Worm (Caenorhabditis elegans) whole organism, L4 larva: ENCODE results near the gene idpp-5.

Experiments
- D1046.2 ChIP-seq: fragments of 200-800 bp; sonication (Bioruptor generic); IDR thresholded peaks from 2 replicates; pipeline ENCODE4 v1.3.6; 2022; ENCODE audit warnings: missing genetic modification characterization, missing compliant biosample characterization
- F10B5.3 ChIP-seq: sonication (generic microtip); optimal IDR thresholded peaks from 2 replicates; lab custom pipeline; 2016; ENCODE audit warnings: mild to moderate bottlenecking, missing genetic modification characterization, missing compliant biosample characterization
- F26F4.8 ChIP-seq: fragments of 200-800 bp; sonication (Bioruptor generic); conservative IDR thresholded peaks from 2 replicates; pipeline ENCODE4 v1.3.6; 2022; ENCODE audit warnings: missing genetic modification characterization, missing compliant biosample characterization
- F49E8.2 ChIP-seq: sonication (generic microtip); optimal IDR thresholded peaks from 2 replicates; lab custom pipeline; 2016; ENCODE audit warnings: missing compliant biosample characterization, mild to moderate bottlenecking, missing genetic modification characterization, borderline replicate concordance
- Y48G9A.11 ChIP-seq: fragments of 200-800 bp; sonication (Bioruptor generic); IDR thresholded peaks from 2 replicates; pipeline ENCODE4 v1.3.6; 2022; ENCODE audit warnings: missing genetic modification reagents, missing genetic modification characterization, missing compliant biosample characterization
- Y5F2A.4 ChIP-seq: fragments of 200-800 bp; sonication (Bioruptor generic); optimal IDR thresholded peaks from 2 replicates; lab custom pipeline; 2018; ENCODE audit warnings: mild to moderate bottlenecking, missing genetic modification characterization, missing compliant biosample characterization
- ZK337.2 ChIP-seq: fragments of 200-800 bp; sonication (Bioruptor generic); IDR thresholded peaks from 2 replicates; pipeline ENCODE4 v1.3.6; 2022; ENCODE audit warnings: missing genetic modification reagents, missing genetic modification characterization, missing compliant biosample characterization
- aha-1 ChIP-seq: fragments of 150-350 bp; peaks from one replicate; lab custom pipeline; 2014; ENCODE audit warnings: missing biosample characterization, missing genetic modification characterization
- arid-1 ChIP-seq: fragments of 200-800 bp; sonication (Bioruptor generic); conservative IDR thresholded peaks from 2 replicates; pipeline ENCODE4 v1.3.6; 2022; ENCODE audit warnings: missing genetic modification reagents, missing genetic modification characterization, missing compliant biosample characterization
- ceh-20 ChIP-seq: fragments of 200-800 bp; sonication (Bioruptor generic); IDR thresholded peaks from 2 replicates; pipeline ENCODE4 v1.3.6; 2022; ENCODE audit warnings: missing genetic modification reagents, missing genetic modification characterization, missing compliant biosample characterization
- ceh-32 ChIP-seq: sonication (generic microtip); optimal IDR thresholded peaks from 2 replicates; lab custom pipeline; 2016; ENCODE audit warnings: mild to moderate bottlenecking, missing genetic modification characterization, missing compliant biosample characterization; ENCODE audit not compliant: poor library complexity
- ceh-62 ChIP-seq: sonication (generic microtip); optimal IDR thresholded peaks from 2 replicates; lab custom pipeline; 2017; ENCODE audit warnings: missing biosample characterization, missing genetic modification characterization
- daf-8 ChIP-seq: fragments of 200-800 bp; sonication (Bioruptor generic); IDR thresholded peaks from 2 replicates; pipeline ENCODE4 v1.3.6; 2022; ENCODE audit warnings: missing genetic modification characterization, missing compliant biosample characterization
- dmd-8 ChIP-seq: fragments of 200-800 bp; sonication (Bioruptor generic); IDR thresholded peaks from 2 replicates; pipeline ENCODE4 v1.3.6; 2022; ENCODE audit warnings: missing genetic modification characterization, missing compliant biosample characterization
- duxl-1 ChIP-seq: sonication (generic microtip); optimal IDR thresholded peaks from 2 replicates; lab custom pipeline; 2016; ENCODE audit warnings: mild to moderate bottlenecking, missing genetic modification characterization, moderate library complexity, missing compliant biosample characterization; ENCODE audit not compliant: poor library complexity
- dve-1 ChIP-seq: sonication (generic microtip); optimal IDR thresholded peaks from 2 replicates; lab custom pipeline; 2017; ENCODE audit warnings: antibody characterized with exemption, mild to moderate bottlenecking, missing genetic modification characterization, missing compliant biosample characterization; ENCODE audit not compliant: insufficient read depth
- egl-27 ChIP-seq: sonication (generic microtip); optimal IDR thresholded peaks from 3 replicates; lab custom pipeline; 2017; ENCODE audit warnings: missing biosample characterization, missing genetic modification reagents, missing genetic modification characterization
- fkh-10 ChIP-seq: fragments of 150-350 bp; optimal IDR thresholded peaks from 2 replicates; lab custom pipeline; 2014; ENCODE audit warnings: missing biosample characterization, missing genetic modification reagents, missing genetic modification characterization
- hlh-11 ChIP-seq: fragments of 200-800 bp; sonication (Bioruptor generic); optimal IDR thresholded peaks from 2 replicates; lab custom pipeline; 2018; ENCODE audit warnings: mild to moderate bottlenecking, missing genetic modification characterization, missing compliant biosample characterization
- hlh-30 ChIP-seq: sonication (generic microtip); optimal IDR thresholded peaks from 2 replicates; lab custom pipeline; 2017; ENCODE audit warnings: antibody characterized with exemption, mild to moderate bottlenecking, missing genetic modification characterization, missing compliant biosample characterization; ENCODE audit not compliant: insufficient read depth
- lin-29 ChIP-seq: fragments of 200-800 bp; sonication (Bioruptor generic); IDR thresholded peaks from 2 replicates; pipeline ENCODE4 v1.3.6; 2022; ENCODE audit warnings: missing genetic modification reagents, missing genetic modification characterization, missing compliant biosample characterization
- madf-5 ChIP-seq, 2 experiments: fragments of 200-800 bp; sonication (Bioruptor generic); IDR thresholded peaks; 2 replicates each; pipeline ENCODE4 v1.3.6; 2022; ENCODE audit warnings: missing compliant biosample characterization in 2 of 2, missing genetic modification characterization in 2 of 2
- madf-9 ChIP-seq: fragments of 200-800 bp; sonication (Bioruptor generic); conservative IDR thresholded peaks from 2 replicates; pipeline ENCODE4 v1.3.6; 2022; ENCODE audit warnings: missing genetic modification reagents, missing genetic modification characterization, missing compliant biosample characterization
- mdt-29 ChIP-seq: fragments of 200-800 bp; sonication (Bioruptor generic); IDR thresholded peaks from 2 replicates; pipeline ENCODE4 v1.3.6; 2022; ENCODE audit warnings: missing genetic modification reagents, missing genetic modification characterization, missing compliant biosample characterization
- mep-1 ChIP-seq: fragments of 150-350 bp; sonication (generic microtip); optimal IDR thresholded peaks from 3 replicates; lab custom pipeline; 2014; ENCODE audit warnings: missing biosample characterization, missing genetic modification characterization
- mxl-2 ChIP-seq: fragments of 200-800 bp; sonication (Bioruptor generic); conservative IDR thresholded peaks from 2 replicates; pipeline ENCODE4 v1.3.6; 2022; ENCODE audit warnings: missing genetic modification reagents, missing genetic modification characterization, missing compliant biosample characterization
- nhr-10 ChIP-seq: fragments of 150-350 bp; optimal IDR thresholded peaks from 2 replicates; lab custom pipeline; 2014; ENCODE audit warnings: missing biosample characterization, missing genetic modification characterization
- nhr-11 ChIP-seq: fragments of 150-350 bp; optimal IDR thresholded peaks from 2 replicates; lab custom pipeline; 2014; ENCODE audit warnings: missing biosample characterization, missing genetic modification characterization
- nhr-237 ChIP-seq: sonication (generic microtip); optimal IDR thresholded peaks from 2 replicates; lab custom pipeline; 2017; ENCODE audit warnings: missing biosample characterization, missing genetic modification characterization
- nhr-48 ChIP-seq: sonication (generic microtip); optimal IDR thresholded peaks from 2 replicates; lab custom pipeline; 2016; ENCODE audit warnings: mild to moderate bottlenecking, missing genetic modification characterization, missing compliant biosample characterization
- php-3 ChIP-seq: fragments of 200-800 bp; sonication (Bioruptor generic); IDR thresholded peaks from 2 replicates; pipeline ENCODE4 v1.3.6; 2022; ENCODE audit warnings: missing genetic modification reagents, missing genetic modification characterization, missing compliant biosample characterization
- set-16 ChIP-seq: fragments of 200-800 bp; sonication (Bioruptor generic); IDR thresholded peaks from 2 replicates; pipeline ENCODE4 v1.3.6; 2022; ENCODE audit warnings: missing genetic modification reagents, missing genetic modification characterization, missing compliant biosample characterization
- snpc-1.2 ChIP-seq: fragments of 200-800 bp; sonication (Bioruptor generic); IDR thresholded peaks from 2 replicates; pipeline ENCODE4 v1.3.6; 2022; ENCODE audit warnings: missing genetic modification reagents, missing genetic modification characterization, missing compliant biosample characterization
- snpc-4 ChIP-seq: fragments of 150-350 bp; optimal IDR thresholded peaks from 2 replicates; lab custom pipeline; 2014; ENCODE audit warnings: missing biosample characterization, missing genetic modification characterization
- tag-97 ChIP-seq: fragments of 200-800 bp; sonication (Bioruptor generic); IDR thresholded peaks from 2 replicates; pipeline ENCODE4 v1.3.6; 2022; ENCODE audit warnings: missing genetic modification characterization, missing compliant biosample characterization
- tra-1 ChIP-seq: fragments of 200-800 bp; sonication (Bioruptor generic); IDR thresholded peaks from 2 replicates; pipeline ENCODE4 v1.3.6; 2022; ENCODE audit warnings: missing genetic modification reagents, missing genetic modification characterization, missing compliant biosample characterization
- unc-130 ChIP-seq: sonication (generic microtip); optimal IDR thresholded peaks from 2 replicates; lab custom pipeline; 2016; ENCODE audit warnings: missing genetic modification reagents, missing genetic modification characterization, missing compliant biosample characterization
- unc-39 ChIP-seq: sonication (generic microtip); optimal IDR thresholded peaks from 2 replicates; lab custom pipeline; 2017; ENCODE audit warnings: missing biosample characterization, missing genetic modification characterization
- unc-62 ChIP-seq, 3 experiments: fragments of 150-350 bp in 1 of 3; sonication (generic microtip); optimal IDR thresholded peaks in 2 of 3; peaks in 1 of 3; 1 replicate in 1 of 3; 2 replicates in 2 of 3; lab custom pipeline; 2014 to 2017; ENCODE audit warnings: missing biosample characterization in 3 of 3, missing genetic modification characterization in 3 of 3, missing genetic modification reagents in 3 of 3, missing genotype in 1 of 3
- zag-1 ChIP-seq: fragments of 150-350 bp; optimal IDR thresholded peaks from 2 replicates; lab custom pipeline; 2014; ENCODE audit warnings: missing biosample characterization, missing genetic modification characterization
- zfp-2 ChIP-seq: sonication (generic microtip); optimal IDR thresholded peaks from 2 replicates; lab custom pipeline; 2016; ENCODE audit warnings: mild to moderate bottlenecking, missing genetic modification characterization, missing compliant biosample characterization
- ztf-11 ChIP-seq: fragments of 150-350 bp; optimal IDR thresholded peaks from 2 replicates; lab custom pipeline; 2014; ENCODE audit warnings: missing biosample characterization, missing genetic modification characterization
- ztf-7 ChIP-seq: fragments of 150-350 bp; optimal IDR thresholded peaks from 2 replicates; lab custom pipeline; 2014; ENCODE audit warnings: missing biosample characterization, missing genetic modification characterization

Gene idpp-5

ce11 chrX:3793389-3793788 is 774 bp upstream of the idpp-5 start (continued):
- TF ChIP-seq Y48G9A.11 (GFP tag; lab: Robert Waterston, UW) (0 out of 2 replicates have a peak, but pooled peaks have one; percentile 27), dmd-8 (GFP tag; lab: Robert Waterston, UW) (peak; percentile 78), tra-1 (GFP tag; lab: Robert Waterston, UW) (peak; percentile 75), ceh-62 (tag; lab: Kevin White, UChicago) (no peak), Y5F2A.4 (no peak), arid-1 (0 out of 2 replicates have a peak, but pooled peaks have one; percentile 26), madf-5 (GFP tag; IDR thresholded peaks at IDR 0.05; lab: Robert Waterston, UW) (peak; percentile 74 to 84; a peak in 1 of 4 replicates), lin-29 (no peak), zfp-2 (tag; lab: Kevin White, UChicago) (no peak), php-3 (GFP tag; lab: Robert Waterston, UW) (no peak), ceh-20 (GFP tag; lab: Robert Waterston, UW) (0 out of 2 replicates have a peak, but pooled peaks have one; percentile 10), nhr-48 (tag; lab: Kevin White, UChicago) (peak; percentile 12), set-16 (no peak), unc-130 (GFP tag; lab: Kevin White, UChicago) (peak; percentile 20), fkh-10 (no peak), zag-1 (tag; lab: Kevin White, UChicago) (no peak), aha-1 (peak; percentile 96), unc-62 (GFP tag; optimal IDR thresholded peaks at IDR 0.05 in 1 of 2; lab: Kevin White, UChicago) (no peak), unc-62 (tag; optimal IDR thresholded peaks at IDR 0.05; lab: Kevin White, UChicago) (no peak), dve-1 (tag; lab: Kevin White, UChicago) (peak; percentile 72), F10B5.3 (no peak), hlh-30 (tag; lab: Kevin White, UChicago) (peak; percentile 32), ztf-11 (no peak), mdt-29 (GFP tag; lab: Robert Waterston, UW) (peak; percentile 57; the same call in 1 of the 2 replicates), nhr-11 (tag; lab: Kevin White, UChicago) (no peak), mxl-2 (GFP tag; lab: Robert Waterston, UW) (no peak), egl-27 (tag; lab: Kevin White, UChicago) (no peak), duxl-1 (tag; lab: Kevin White, UChicago) (peak; percentile 75), tag-97 (GFP tag; lab: Robert Waterston, UW) (no peak), ceh-32 (tag; lab: Kevin White, UChicago) (no peak), mep-1 (peak; percentile 56), snpc-1.2 (GFP tag; lab: Robert Waterston, UW) (peak; percentile 83), hlh-11 (tag; lab: Kevin White, UChicago) (peak; percentile 20), madf-9 (GFP tag; lab: Robert Waterston, UW) (0 out of 2 replicates have a peak, but pooled peaks have one; percentile 30), unc-39 (tag; lab: Kevin White, UChicago) (no peak), ZK337.2 (GFP tag; lab: Robert Waterston, UW) (0 out of 2 replicates have a peak, but pooled peaks have one; percentile 27), nhr-237 (tag; lab: Kevin White, UChicago) (no peak), snpc-4 (tag; lab: Kevin White, UChicago) (no peak), nhr-10 (tag; lab: Kevin White, UChicago) (no peak), daf-8 (0 out of 2 replicates have a peak, but pooled peaks have one; percentile 42), F26F4.8 (GFP tag; lab: Robert Waterston, UW) (peak; percentile 36; the same call in 1 of the 2 replicates), ztf-7 (no peak), F49E8.2 (tag; lab: Kevin White, UChicago) (peak; percentile 42), D1046.2 (peak; percentile 63; the same call in 1 of the 2 replicates)
